Fruit fly (Drosophila melanogaster): Measurements from ENCODE around the gene sturkopf.
A peak's percentile ranks its signal among the peaks of the same experiment; 100 is the strongest.

- peak; percentile 42 for TF ChIP-seq EcR (GFP tag; optimal IDR thresholded peaks at IDR 0.05)
- no peak for TF ChIP-seq Pif1B (GFP tag; optimal IDR thresholded peaks at IDR 0.05)
- 0 out of 3 replicates have a peak, but pooled peaks have one; percentile 8 for TF ChIP-seq CG4496 (GFP tag; IDR thresholded peaks at IDR 0.05)
- no peak for TF ChIP-seq CG12605 (GFP tag; IDR thresholded peaks at IDR 0.05)
- no peak for TF ChIP-seq CG34367 (tag; optimal IDR thresholded peaks at IDR 0.05)
- TF ChIP-seq CG9948 (tag; optimal IDR thresholded peaks at IDR 0.05): no peak
- TF ChIP-seq Ets98B (GFP tag; IDR thresholded peaks at IDR 0.05): no peak
- no peak for TF ChIP-seq CG15710 (tag; optimal IDR thresholded peaks at IDR 0.05)
- TF ChIP-seq Pif1A (GFP tag; optimal IDR thresholded peaks at IDR 0.05): no peak
- no peak for TF ChIP-seq CG14655 (GFP tag; optimal IDR thresholded peaks at IDR 0.05)
- no peak for TF ChIP-seq CG10348 (GFP tag; IDR thresholded peaks at IDR 0.05)
- TF ChIP-seq rn (GFP tag; IDR thresholded peaks at IDR 0.05): no peak
- TF ChIP-seq fd96Ca (GFP tag; IDR thresholded peaks at IDR 0.05): no peak
Measured at dm6 chr3L:1346956-1347587, 33.9 kb upstream of the sturkopf start.

Measured in whole organism, pupa.